Worm (Caenorhabditis elegans): Measurements from ENCODE around the gene lov-1.

lov-1 gene

DNA sequence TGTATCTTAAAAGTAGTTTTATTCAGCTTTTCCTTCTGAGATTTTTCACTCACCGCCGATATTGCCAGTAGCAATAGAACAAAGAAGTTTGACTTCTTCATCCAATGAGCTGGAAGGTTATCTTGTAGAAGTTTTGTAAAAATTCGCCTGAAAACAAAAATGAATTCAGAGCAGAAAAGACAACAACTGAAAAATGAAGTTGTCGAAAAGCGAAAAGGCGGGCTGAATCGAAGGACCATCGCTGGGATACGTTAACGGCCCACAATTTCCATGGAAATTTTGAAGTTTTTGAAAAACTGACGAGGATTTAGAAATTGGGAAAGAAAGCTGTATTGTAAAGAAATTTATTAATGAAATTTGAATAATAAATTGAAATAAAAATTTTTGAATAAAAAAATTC lies at the start of gene lov-1:
TSS of gene lov-1 (minus strand) at position 101 of the 400 bp plus-strand sequence.
- TF ChIP-seq lim-7 (GFP tag; IDR thresholded peaks at IDR 0.05) (no peak), duxl-1 (tag; optimal IDR thresholded peaks at IDR 0.05; ENCODE audit: poor library complexity) (no peak), fos-1 (tag; optimal IDR thresholded peaks at IDR 0.05) (no peak), daf-19 (GFP tag; conservative IDR thresholded peaks at IDR 0.05) (no peak), lin-1 (GFP tag; IDR thresholded peaks at IDR 0.05) (no peak), unc-39 (tag; optimal IDR thresholded peaks at IDR 0.05) (no peak), mdl-1 (tag; optimal IDR thresholded peaks at IDR 0.05) (no peak), nhr-111 (GFP tag; optimal IDR thresholded peaks at IDR 0.05) (no peak), dmd-9 (GFP tag; IDR thresholded peaks at IDR 0.05) (no peak), dpl-1 (GFP tag; optimal IDR thresholded peaks at IDR 0.05) (no peak), ZK546.5 (tag; optimal IDR thresholded peaks at IDR 0.05) (no peak), mxl-2 (GFP tag; conservative IDR thresholded peaks at IDR 0.05) (no peak), ztf-11 (tag; optimal IDR thresholded peaks at IDR 0.05) (no peak)

ce11 chrII:10170837-10171318 lies 49.3 kb upstream of the lov-1 start, which contains the start of gene gpd-4:
Gene gpd-4, plus strand, starts transcription at chrII:10171268.
- peak; percentile 15 for TF ChIP-seq unc-130 (GFP tag; optimal IDR thresholded peaks at IDR 0.05)
- no peak for TF ChIP-seq ctbp-1 (GFP tag; IDR thresholded peaks at IDR 0.05)
- no peak for TF ChIP-seq daf-12 (tag; optimal IDR thresholded peaks at IDR 0.05)

ce11 chrII:10168905-10169782 lies 47.5 kb upstream of the lov-1 start, which contains the start of gene daf-19:
Gene daf-19, minus strand, starts transcription at chrII:10169346.
- TF ChIP-seq aha-1 (tag) (peak; percentile 91), unc-39 (tag; optimal IDR thresholded peaks at IDR 0.05) (no peak), aly-2 (tag; optimal IDR thresholded peaks at IDR 0.05) (no peak), sdz-12 (GFP tag; optimal IDR thresholded peaks at IDR 0.05) (peak; percentile 47), F49E8.2 (tag; optimal IDR thresholded peaks at IDR 0.05; ENCODE audit: borderline replicate concordance) (no peak), dmd-6 (GFP tag; IDR thresholded peaks at IDR 0.05) (peak; percentile 42), ZK546.5 (tag; optimal IDR thresholded peaks at IDR 0.05) (no peak), ztf-7 (tag; optimal IDR thresholded peaks at IDR 0.05) (no peak), T20F7.1 (GFP tag; optimal IDR thresholded peaks at IDR 0.05) (no peak), zag-1 (tag; optimal IDR thresholded peaks at IDR 0.05) (no peak), pha-4 (GFP tag; IDR thresholded peaks at IDR 0.05) (0 out of 2 replicates have a peak, but pooled peaks have one; percentile 13), pha-4 (tag; optimal IDR thresholded peaks at IDR 0.05) (no peak), nhr-41 (GFP tag; IDR thresholded peaks at IDR 0.05) (no peak), hlh-30 (tag; optimal IDR thresholded peaks at IDR 0.05; ENCODE audit: insufficient read depth) (peak; percentile 57), set-16 (GFP tag; IDR thresholded peaks at IDR 0.05) (peak; percentile 51; the same call in 1 of the 2 replicates), mxl-3 (GFP tag; optimal IDR thresholded peaks at IDR 0.05) (peak; percentile 40), daf-19 (GFP tag; conservative IDR thresholded peaks at IDR 0.05) (no peak), daf-12 (tag; optimal IDR thresholded peaks at IDR 0.05) (no peak), tag-97 (GFP tag; IDR thresholded peaks at IDR 0.05) (no peak), nhr-111 (GFP tag; optimal IDR thresholded peaks at IDR 0.05) (no peak), zip-11 (GFP tag; IDR thresholded peaks at IDR 0.05) (no peak), lin-38 (GFP tag; IDR thresholded peaks at IDR 0.05) (peak; percentile 59), spr-3 (GFP tag; optimal IDR thresholded peaks at IDR 0.05) (no peak), nhr-237 (tag; optimal IDR thresholded peaks at IDR 0.05) (no peak), zfp-3 (GFP tag; conservative IDR thresholded peaks at IDR 0.05) (no peak), hif-1 (tag; optimal IDR thresholded peaks at IDR 0.05) (peak in 1 of 2 experiments; percentile 63), nhr-6 (tag; optimal IDR thresholded peaks at IDR 0.05) (peak; percentile 32), rbr-2 (tag; optimal IDR thresholded peaks at IDR 0.05) (peak; percentile 81), F10B5.3 (tag; optimal IDR thresholded peaks at IDR 0.05) (no peak), gei-8 (GFP tag; optimal IDR thresholded peaks at IDR 0.05) (no peak), dmd-8 (GFP tag; IDR thresholded peaks at IDR 0.05) (no peak), mdl-1 (tag; optimal IDR thresholded peaks at IDR 0.05) (peak in 1 of 2 experiments; percentile 40), zfp-2 (tag; optimal IDR thresholded peaks at IDR 0.05) (no peak), mep-1 (tag; optimal IDR thresholded peaks at IDR 0.05) (peak; percentile 82), ceh-82 (tag; optimal IDR thresholded peaks at IDR 0.05) (no peak)
